Fruit fly (Drosophila melanogaster) whole organism, adult: Measurements from ENCODE around the gene Coq7.
A peak's percentile ranks its signal among the peaks of the same experiment; 100 is the strongest.

Source experiments
- CG11617 ChIP-seq: fragments of 200-800 bp; sonication (Bioruptor generic); optimal IDR thresholded peaks from 2 replicates; lab custom pipeline; 2017; ENCODE audit warnings: mild to moderate bottlenecking, missing biosample characterization, missing genetic modification reagents, missing genetic modification characterization
- CG12768 ChIP-seq: fragments of 200-800 bp; sonication (Bioruptor generic); optimal IDR thresholded peaks from 2 replicates; lab custom pipeline; 2017; ENCODE audit warnings: missing biosample characterization, missing genetic modification characterization, mild to moderate bottlenecking, moderate library complexity, missing genetic modification reagents
- CG14711 ChIP-seq: fragments of 200-800 bp; sonication (Bioruptor generic); optimal IDR thresholded peaks from 2 replicates; lab custom pipeline; 2018; ENCODE audit warnings: missing biosample characterization, mild to moderate bottlenecking, missing genetic modification characterization, moderate library complexity
- CG1620 ChIP-seq: fragments of 200-800 bp; sonication (Bioruptor generic); optimal IDR thresholded peaks from 2 replicates; lab custom pipeline; 2016; ENCODE audit warnings: missing biosample characterization, missing genetic modification characterization
- CG33017 ChIP-seq: fragments of 200-800 bp; sonication (Bioruptor generic); optimal IDR thresholded peaks from 2 replicates; lab custom pipeline; 2018; ENCODE audit warnings: missing biosample characterization, mild to moderate bottlenecking, missing genetic modification characterization, moderate library complexity
- CG5204 ChIP-seq: fragments of 200-800 bp; sonication (Bioruptor generic); optimal IDR thresholded peaks from 2 replicates; lab custom pipeline; 2016; ENCODE audit warnings: missing biosample characterization, missing genetic modification characterization
- CG7045 ChIP-seq: fragments of 200-800 bp; sonication (Bioruptor generic); optimal IDR thresholded peaks from 2 replicates; lab custom pipeline; 2017; ENCODE audit warnings: missing biosample characterization, mild to moderate bottlenecking, missing genetic modification characterization
- CG7101 ChIP-seq: fragments of 200-800 bp; sonication (Bioruptor generic); optimal IDR thresholded peaks from 2 replicates; lab custom pipeline; 2018; ENCODE audit warnings: missing biosample characterization, mild to moderate bottlenecking, missing genetic modification characterization, moderate library complexity
- Clk ChIP-seq: fragments of 200-800 bp; sonication (Bioruptor generic); optimal IDR thresholded peaks from 2 replicates; lab custom pipeline; 2017; ENCODE audit warnings: missing biosample characterization, missing genetic modification characterization
- Crg-1 ChIP-seq: fragments of 200-800 bp; sonication (Bioruptor generic); optimal IDR thresholded peaks from 2 replicates; lab custom pipeline; 2016; ENCODE audit warnings: missing biosample characterization, missing genetic modification characterization
- Hr96 ChIP-seq: fragments of 200-800 bp; sonication (Bioruptor generic); optimal IDR thresholded peaks from 2 replicates; lab custom pipeline; 2016; ENCODE audit warnings: missing biosample characterization, missing genetic modification characterization
- Mnt ChIP-seq: fragments of 200-800 bp; sonication (Bioruptor generic); optimal IDR thresholded peaks from 2 replicates; lab custom pipeline; 2016; ENCODE audit warnings: missing biosample characterization, mild to moderate bottlenecking, missing genetic modification characterization
- bab1 ChIP-seq: fragments of 200-800 bp; sonication (Bioruptor generic); optimal IDR thresholded peaks from 3 replicates; lab custom pipeline; 2019; ENCODE audit warnings: missing biosample characterization, mild to moderate bottlenecking, missing genetic modification characterization, moderate library complexity
- cic ChIP-seq: fragments of 200-800 bp; sonication (Bioruptor generic); optimal IDR thresholded peaks from 2 replicates; lab custom pipeline; 2017; ENCODE audit warnings: missing biosample characterization, mild to moderate bottlenecking, missing genetic modification characterization, moderate library complexity
- cnc ChIP-seq, 2 experiments: fragments of >200 bp; optimal IDR thresholded peaks; 2 replicates each; lab custom pipeline; 2017
- kay ChIP-seq: fragments of 200-800 bp; sonication (Bioruptor generic); peaks from one replicate; lab custom pipeline; 2016; ENCODE audit warnings: missing biosample characterization, missing genetic modification characterization, borderline replicate concordance
- ovo ChIP-seq: fragments of 200-800 bp; sonication (Bioruptor generic); optimal IDR thresholded peaks from 2 replicates; lab custom pipeline; 2016; ENCODE audit warnings: missing biosample characterization, missing genetic modification characterization
- pad ChIP-seq: fragments of 200-800 bp; sonication (Bioruptor generic); optimal IDR thresholded peaks from 3 replicates; lab custom pipeline; 2017; ENCODE audit warnings: missing biosample characterization, missing genetic modification characterization, mild to moderate bottlenecking, moderate library complexity, missing genetic modification reagents
- tj ChIP-seq: fragments of 200-800 bp; sonication (Bioruptor generic); optimal IDR thresholded peaks from 3 replicates; lab custom pipeline; 2017; ENCODE audit warnings: missing biosample characterization, mild to moderate bottlenecking, missing genetic modification characterization, moderate library complexity
- toe ChIP-seq: fragments of 200-800 bp; sonication (Bioruptor generic); optimal IDR thresholded peaks from 2 replicates; lab custom pipeline; 2016; ENCODE audit warnings: missing biosample characterization, missing genetic modification characterization

Gene Coq7

dm6 chrX:6770924-6771323 is at the start of gene Coq7:
TSS of gene Coq7 (plus strand) at chrX:6771225.
- TF ChIP-seq CG11617 (GFP tag; lab: Kevin White, UChicago), result peak; percentile 86
- TF ChIP-seq CG14711 (tag; lab: Kevin White, UChicago), result peak; percentile 85
- TF ChIP-seq bab1, result peak; percentile 92
- TF ChIP-seq kay (GFP tag; lab: Kevin White, UChicago), result no peak
- TF ChIP-seq Crg-1 (GFP tag; lab: Kevin White, UChicago), result peak; percentile 78
- TF ChIP-seq CG7101 (tag; lab: Kevin White, UChicago), result peak; percentile 90
- TF ChIP-seq CG7045, result peak; percentile 70
- peak; percentile 72 for TF ChIP-seq pad
- TF ChIP-seq CG12768, result peak; percentile 73
- TF ChIP-seq Hr96 (GFP tag; lab: Kevin White, UChicago), result peak; percentile 78
- TF ChIP-seq tj (GFP tag; lab: Kevin White, UChicago), result peak; percentile 74
- peak; percentile 77 for TF ChIP-seq CG1620 (GFP tag; lab: Kevin White, UChicago)
- peak; percentile 85 for TF ChIP-seq ovo (GFP tag; lab: Kevin White, UChicago)
- peak; percentile 26 for TF ChIP-seq cic (GFP tag; lab: Kevin White, UChicago)
- TF ChIP-seq CG33017 (tag; lab: Kevin White, UChicago), result peak; percentile 78
- TF ChIP-seq cnc (optimal IDR thresholded peaks at IDR 0.05; lab: Kevin White, UChicago), result no peak
- TF ChIP-seq Mnt, result peak; percentile 89
- TF ChIP-seq Clk (GFP tag; lab: Kevin White, UChicago), result peak; percentile 42
- no peak for TF ChIP-seq CG5204
- no peak for TF ChIP-seq toe (GFP tag; lab: Kevin White, UChicago)

dm6 chrX:6723622-6724021 is 47.4 kb upstream of the Coq7 start:
- TF ChIP-seq pad, result no peak
- no peak for TF ChIP-seq CG14711 (tag; lab: Kevin White, UChicago)
- TF ChIP-seq CG1620 (GFP tag; lab: Kevin White, UChicago), result no peak
- TF ChIP-seq CG12768, result no peak
- no peak for TF ChIP-seq Mnt
- TF ChIP-seq bab1, result no peak
- no peak for TF ChIP-seq toe (GFP tag; lab: Kevin White, UChicago)
- TF ChIP-seq CG11617 (GFP tag; lab: Kevin White, UChicago), result no peak
- no peak for TF ChIP-seq Hr96 (GFP tag; lab: Kevin White, UChicago)
- TF ChIP-seq cic (GFP tag; lab: Kevin White, UChicago), result no peak
- no peak for TF ChIP-seq CG7101 (tag; lab: Kevin White, UChicago)
- no peak for TF ChIP-seq kay (GFP tag; lab: Kevin White, UChicago)
- TF ChIP-seq CG5204, result no peak

DNA sequence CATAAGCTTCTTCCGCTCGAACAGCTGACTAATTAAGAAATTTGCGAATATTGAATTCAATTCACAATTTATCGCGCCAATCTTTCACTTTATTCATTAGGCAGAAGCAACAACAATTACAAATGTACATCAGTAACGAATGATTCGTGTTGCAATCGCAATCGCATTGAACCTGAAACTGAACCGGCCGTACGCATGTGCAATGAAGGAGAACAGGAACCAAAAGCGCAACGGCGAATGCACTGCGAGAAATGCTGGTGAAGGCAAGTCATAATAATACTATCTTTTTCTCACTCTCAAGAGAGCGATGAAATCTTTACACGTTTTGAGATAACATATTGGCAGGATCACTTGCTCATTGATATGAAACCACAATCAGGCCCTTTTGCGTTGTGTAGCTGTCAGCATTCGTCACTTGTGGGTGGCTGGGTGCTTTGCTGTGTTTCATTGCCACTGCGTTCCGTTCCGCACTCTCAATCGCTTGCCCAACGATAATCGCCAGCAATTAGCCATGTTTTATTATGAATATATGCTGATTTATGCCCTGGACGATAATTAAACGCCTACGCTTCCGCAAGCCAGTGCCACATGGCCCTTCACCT is 46.0 kb upstream of the Coq7 start:
- TF ChIP-seq CG1620 (GFP tag; lab: Kevin White, UChicago), result no peak
- no peak for TF ChIP-seq bab1
- no peak for TF ChIP-seq CG7045
- no peak for TF ChIP-seq kay (GFP tag; lab: Kevin White, UChicago)
- no peak for TF ChIP-seq ovo (GFP tag; lab: Kevin White, UChicago)

dm6 chrX:6726758-6727490 is 44.1 kb upstream of the Coq7 start:
- TF ChIP-seq CG7045, result no peak
- TF ChIP-seq tj (GFP tag; lab: Kevin White, UChicago), result peak; percentile 90
- TF ChIP-seq ovo (GFP tag; lab: Kevin White, UChicago), result peak; percentile 71
- peak; percentile 50 for TF ChIP-seq bab1

dm6 chrX:6728597-6729158 is 42.3 kb upstream of the Coq7 start:
- TF ChIP-seq cic (GFP tag; lab: Kevin White, UChicago) (no peak), kay (GFP tag; lab: Kevin White, UChicago) (peak; percentile 0)

DNA sequence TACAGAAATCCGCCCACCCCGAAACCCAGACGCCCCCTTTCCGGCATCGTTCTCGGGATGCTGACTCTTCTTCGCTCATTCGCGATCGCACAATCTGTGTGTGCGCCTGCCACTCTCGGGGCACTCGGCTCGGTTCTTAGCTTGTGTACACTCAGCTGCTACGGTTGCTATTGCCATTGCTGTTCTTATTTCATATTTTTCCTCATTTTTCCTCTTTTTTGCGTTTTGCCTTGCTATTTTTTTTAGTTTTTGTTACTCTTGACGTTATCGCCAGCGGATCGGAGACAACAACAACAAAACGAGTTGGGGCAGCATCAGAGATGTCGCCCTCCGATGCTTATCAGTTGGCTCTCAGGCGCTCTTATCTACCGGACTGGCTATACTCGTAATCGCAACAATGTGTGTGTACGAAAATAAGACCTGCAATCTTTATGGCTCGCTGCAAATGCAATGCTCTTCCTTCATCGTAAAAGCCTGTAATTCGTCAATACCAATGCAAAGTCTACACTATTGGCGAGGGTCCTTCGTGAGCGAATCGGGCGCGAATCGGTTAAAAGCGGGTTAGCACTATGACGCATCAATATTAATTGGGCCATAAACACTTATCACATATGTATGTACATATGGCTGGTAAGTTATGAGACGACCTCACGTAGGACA is 40.3 kb upstream of the Coq7 start:
- TF ChIP-seq bab1 (no peak), kay (GFP tag; lab: Kevin White, UChicago) (peak; percentile 26)
